Fruit fly (Drosophila melanogaster) S2 (cell line): ENCODE results near the gene lobo.

Experiments used
- CG8478 ChIP-seq: fragments of >200 bp; optimal IDR thresholded peaks from 2 replicates; lab custom pipeline; 2018
- CTCF ChIP-seq, 2 experiments: fragments of >200 bp; optimal IDR thresholded peaks; 2 replicates each; lab custom pipeline; 2018

DNA sequence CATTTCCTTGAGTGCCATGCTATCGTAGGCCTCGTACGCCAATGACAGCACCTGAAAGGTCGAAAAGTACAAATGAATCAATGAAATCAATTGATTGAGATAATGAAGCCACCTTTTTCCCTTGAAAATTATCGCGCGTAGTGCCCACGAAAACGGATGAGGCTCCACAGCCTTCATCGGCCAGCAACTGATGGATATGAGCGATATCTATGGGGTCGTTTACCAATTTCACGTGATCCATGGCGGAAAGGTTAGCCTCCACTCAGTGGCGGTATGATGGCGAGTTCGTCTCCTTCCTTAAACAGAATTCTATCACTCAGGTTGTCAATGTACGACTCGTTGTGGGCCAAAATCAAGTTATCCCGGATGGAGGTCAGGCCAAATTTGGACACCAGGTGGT lies 66.8 kb downstream of the lobo start:
- TF ChIP-seq CTCF (optimal IDR thresholded peaks at IDR 0.05; lab: Kevin White, UChicago) (no peak), CG8478 (lab: Kevin White, UChicago) (no peak)
